Worm (Caenorhabditis elegans): ENCODE results near the gene F34H10.4.

The F34H10.4 gene

DNA sequence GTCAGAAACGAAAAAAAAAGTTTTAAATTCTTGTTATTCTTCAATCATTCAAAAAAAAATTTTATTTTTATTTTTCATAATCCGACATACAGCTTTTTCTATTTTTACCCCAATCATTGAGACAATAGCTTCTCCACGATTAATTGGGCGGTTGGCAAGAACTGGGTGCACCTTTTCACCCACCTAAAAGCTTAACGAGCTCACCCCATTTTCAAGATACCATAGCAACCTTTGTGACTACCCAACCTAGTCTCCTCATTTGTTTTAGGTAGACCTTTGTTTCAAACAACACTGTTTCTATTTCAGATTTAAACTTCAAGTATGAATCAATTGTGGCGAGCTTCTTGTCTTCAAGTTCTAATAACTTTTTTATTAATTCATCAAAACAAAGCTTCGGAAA, 50.0 kb downstream of the F34H10.4 start, which contains the start of gene dyf-7:
Gene dyf-7, plus strand, starts transcription at position 301 of the 400 bp plus-strand sequence.
- TF ChIP-seq mdl-1 (tag; optimal IDR thresholded peaks at IDR 0.05) (no peak), lin-11 (tag; optimal IDR thresholded peaks at IDR 0.05) (no peak), blmp-1 (tag; optimal IDR thresholded peaks at IDR 0.05; ENCODE audit: insufficient read depth) (no peak), lsy-2 (tag; optimal IDR thresholded peaks at IDR 0.05) (no peak), fos-1 (tag; optimal IDR thresholded peaks at IDR 0.05) (no peak), nhr-25 (tag; optimal IDR thresholded peaks at IDR 0.05) (no peak), ceh-16 (tag; optimal IDR thresholded peaks at IDR 0.05) (no peak), lin-13 (GFP tag; optimal IDR thresholded peaks at IDR 0.05) (no peak), nhr-129 (tag; optimal IDR thresholded peaks at IDR 0.05) (no peak), nhr-237 (tag; optimal IDR thresholded peaks at IDR 0.05) (no peak), ztf-4 (tag; optimal IDR thresholded peaks at IDR 0.05) (no peak), nhr-12 (tag; optimal IDR thresholded peaks at IDR 0.05) (no peak), nhr-10 (tag; optimal IDR thresholded peaks at IDR 0.05) (no peak), sma-3 (GFP tag; optimal IDR thresholded peaks at IDR 0.05) (no peak), R02D3.7 (tag; optimal IDR thresholded peaks at IDR 0.05) (no peak), nhr-11 (tag; optimal IDR thresholded peaks at IDR 0.05) (no peak), ztf-1 (GFP tag; conservative IDR thresholded peaks at IDR 0.05) (no peak)

All from whole organism, L2 larva.